Fruit fly (Drosophila melanogaster) whole organism, wandering third instar larva: ENCODE data around the gene Ir94d.

Source experiments
- Hnf4 ChIP-seq: fragments of 200-800 bp; sonication (Bioruptor generic); optimal IDR thresholded peaks from 2 replicates; lab custom pipeline; 2016; ENCODE audit warnings: missing biosample characterization, mild to moderate bottlenecking, missing genetic modification characterization
- Hr83 ChIP-seq: fragments of 200-300 bp; sonication (Bioruptor generic); optimal IDR thresholded peaks from 2 replicates; lab custom pipeline; 2016; ENCODE audit warnings: missing biosample characterization, mild to moderate bottlenecking, missing genetic modification characterization, moderate library complexity; ENCODE audit not compliant: poor library complexity, severe bottlenecking
- Rel ChIP-seq, 2 experiments: fragments of 200-800 bp; sonication (Bioruptor generic) in 1 of 2; optimal IDR thresholded peaks; 2 replicates in 1 of 2; 3 replicates in 1 of 2; lab custom pipeline; 2016 to 2019; ENCODE audit warnings: mild to moderate bottlenecking in 2 of 2, missing biosample characterization in 2 of 2, missing genetic modification characterization in 2 of 2, moderate library complexity in 1 of 2
- psq ChIP-seq: fragments of 200-800 bp; sonication (Bioruptor generic); optimal IDR thresholded peaks from 3 replicates; lab custom pipeline; 2017; ENCODE audit warnings: missing biosample characterization, mild to moderate bottlenecking, missing genetic modification characterization, moderate library complexity

DNA sequence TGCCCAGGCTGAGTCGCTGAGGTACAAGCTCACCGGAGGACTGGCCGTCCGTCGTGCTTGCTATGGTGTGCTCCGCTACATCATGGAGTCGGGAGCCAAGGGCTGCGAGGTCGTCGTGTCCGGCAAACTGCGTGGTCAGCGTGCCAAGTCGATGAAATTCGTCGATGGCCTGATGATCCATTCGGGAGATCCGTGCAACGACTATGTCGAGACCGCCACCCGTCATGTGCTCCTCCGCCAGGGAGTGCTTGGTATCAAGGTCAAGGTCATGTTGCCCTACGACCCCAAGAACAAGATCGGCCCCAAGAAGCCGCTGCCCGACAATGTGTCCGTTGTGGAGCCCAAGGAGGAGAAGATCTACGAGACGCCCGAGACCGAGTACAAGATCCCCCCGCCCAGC, 43.2 kb upstream of the Ir94d start:
- no peak for TF ChIP-seq psq
- no peak for TF ChIP-seq Rel (GFP tag; optimal IDR thresholded peaks at IDR 0.05; lab: Kevin White, UChicago)
- no peak for TF ChIP-seq Rel (tag; optimal IDR thresholded peaks at IDR 0.05; lab: Kevin White, UChicago)
- no peak for TF ChIP-seq Hr83 (GFP tag; lab: Kevin White, UChicago)
- TF ChIP-seq Hnf4 (GFP tag; lab: Kevin White, UChicago) = no peak
